Fruit fly (Drosophila melanogaster) whole organism, wandering third instar larva: ENCODE results near the gene TfAP-2.

Experiments used
- Abd-B ChIP-seq: fragments of >200 bp; optimal IDR thresholded peaks from 2 replicates; lab custom pipeline; 2017; ENCODE audit warnings: missing biosample characterization, missing genetic modification characterization
- CG9705 ChIP-seq: fragments of 200-800 bp; sonication (Bioruptor generic); optimal IDR thresholded peaks from 2 replicates; lab custom pipeline; 2018; ENCODE audit warnings: missing biosample characterization, mild to moderate bottlenecking, missing genetic modification characterization
- CrebA ChIP-seq: fragments of 200-800 bp; sonication (Bioruptor generic); optimal IDR thresholded peaks from 2 replicates; lab custom pipeline; 2016; ENCODE audit warnings: missing biosample characterization, mild to moderate bottlenecking, missing genetic modification characterization, borderline replicate concordance
- Dfd ChIP-seq: fragments of >200 bp; optimal IDR thresholded peaks from 2 replicates; lab custom pipeline; 2017; ENCODE audit warnings: missing biosample characterization, missing genetic modification characterization
- Dif ChIP-seq: fragments of 200-275, 200-300 bp; sonication (Bioruptor generic); optimal IDR thresholded peaks from 2 replicates; lab custom pipeline; 2018; ENCODE audit warnings: missing biosample characterization, missing genetic modification characterization; ENCODE audit not compliant: partially characterized antibody
- GATAd ChIP-seq: sonication (Bioruptor generic); optimal IDR thresholded peaks from 2 replicates; lab custom pipeline; 2016; ENCODE audit warnings: missing biosample characterization, missing genetic modification characterization
- HLH106 ChIP-seq: fragments of 200-800 bp; optimal IDR thresholded peaks from 3 replicates; lab custom pipeline; 2019; ENCODE audit warnings: missing biosample characterization, mild to moderate bottlenecking, missing genetic modification characterization, moderate library complexity
- Hnf4 ChIP-seq: fragments of 200-800 bp; sonication (Bioruptor generic); optimal IDR thresholded peaks from 2 replicates; lab custom pipeline; 2016; ENCODE audit warnings: missing biosample characterization, mild to moderate bottlenecking, missing genetic modification characterization
- Hr83 ChIP-seq: fragments of 200-300 bp; sonication (Bioruptor generic); optimal IDR thresholded peaks from 2 replicates; lab custom pipeline; 2016; ENCODE audit warnings: missing biosample characterization, mild to moderate bottlenecking, missing genetic modification characterization, moderate library complexity; ENCODE audit not compliant: poor library complexity, severe bottlenecking
- Jra ChIP-seq: sonication (Bioruptor generic); optimal IDR thresholded peaks from 2 replicates; lab custom pipeline; 2016; ENCODE audit warnings: missing biosample characterization, missing genetic modification characterization
- Mio ChIP-seq: sonication (Bioruptor generic); optimal IDR thresholded peaks from 2 replicates; lab custom pipeline; 2016; ENCODE audit warnings: missing biosample characterization, missing genetic modification characterization
- Myc ChIP-seq: fragments of >200 bp; optimal IDR thresholded peaks from 2 replicates; lab custom pipeline; 2017
- N ChIP-seq: fragments of >200 bp; optimal IDR thresholded peaks from 2 replicates; lab custom pipeline; 2018; ENCODE audit warnings: missing biosample characterization, missing external identifiers, missing genetic modification characterization
- OdsH ChIP-seq: fragments of 200-800 bp; sonication (Bioruptor generic); optimal IDR thresholded peaks from 2 replicates; lab custom pipeline; 2016; ENCODE audit warnings: missing biosample characterization, mild to moderate bottlenecking, missing genetic modification characterization
- Rel ChIP-seq, 2 experiments: fragments of 200-800 bp; sonication (Bioruptor generic) in 1 of 2; optimal IDR thresholded peaks; 2 replicates in 1 of 2; 3 replicates in 1 of 2; lab custom pipeline; 2016 to 2019; ENCODE audit warnings: mild to moderate bottlenecking in 2 of 2, missing biosample characterization in 2 of 2, missing genetic modification characterization in 2 of 2, moderate library complexity in 1 of 2
- Sp1 ChIP-seq: fragments of 200-800 bp; sonication (Bioruptor generic); optimal IDR thresholded peaks from 3 replicates; lab custom pipeline; 2019; ENCODE audit warnings: missing biosample characterization, mild to moderate bottlenecking, missing genetic modification characterization, moderate library complexity
- Vsx2 ChIP-seq: fragments of 200-300, 225-300 bp; sonication (Bioruptor generic); optimal IDR thresholded peaks from 2 replicates; lab custom pipeline; 2018; ENCODE audit warnings: missing biosample characterization, missing genetic modification characterization; ENCODE audit not compliant: partially characterized antibody
- br ChIP-seq: fragments of 200-800 bp; sonication (Bioruptor generic); optimal IDR thresholded peaks from 2 replicates; lab custom pipeline; 2016; ENCODE audit warnings: missing biosample characterization, missing genetic modification characterization
- brk ChIP-seq: fragments of 200-800 bp; sonication (Bioruptor generic); optimal IDR thresholded peaks from 2 replicates; lab custom pipeline; 2016; ENCODE audit warnings: missing biosample characterization, mild to moderate bottlenecking, missing genetic modification characterization
- dl ChIP-seq, 2 experiments: fragments of 175-275, 200-275 bp in 1 of 2; fragments of 200-275 bp in 1 of 2; sonication (Bioruptor generic); optimal IDR thresholded peaks; lab custom pipeline; 2018; ENCODE audit warnings: mild to moderate bottlenecking in 2 of 2, missing biosample characterization in 2 of 2, missing genetic modification characterization in 2 of 2, moderate library complexity in 2 of 2; ENCODE audit not compliant: partially characterized antibody in 2 of 2, insufficient read depth in 1 of 2
- dmrt93B ChIP-seq: fragments of 200-800 bp; sonication (Bioruptor generic); optimal IDR thresholded peaks from 2 replicates; lab custom pipeline; 2018; ENCODE audit warnings: missing biosample characterization, mild to moderate bottlenecking, missing genetic modification characterization
- dsf ChIP-seq: sonication (Bioruptor generic); optimal IDR thresholded peaks from 2 replicates; lab custom pipeline; 2016; ENCODE audit warnings: missing biosample characterization, missing genetic modification characterization, borderline replicate concordance
- ey ChIP-seq: fragments of 200-800 bp; sonication (Bioruptor generic); optimal IDR thresholded peaks from 2 replicates; lab custom pipeline; 2016; ENCODE audit warnings: missing biosample characterization, missing genetic modification characterization
- foxo ChIP-seq, 2 experiments: fragments of 200-800 bp; sonication (Bioruptor generic); optimal IDR thresholded peaks; 2 replicates in 1 of 2; 3 replicates in 1 of 2; lab custom pipeline; 2016 to 2017; ENCODE audit warnings: missing biosample characterization in 2 of 2, missing genetic modification characterization in 2 of 2
- fru ChIP-seq: fragments of 200-800 bp; sonication (Bioruptor generic); optimal IDR thresholded peaks from 3 replicates; lab custom pipeline; 2016; ENCODE audit warnings: missing biosample characterization, mild to moderate bottlenecking, missing genetic modification characterization
- h ChIP-seq: fragments of 200-800 bp; sonication (Bioruptor generic); optimal IDR thresholded peaks from 3 replicates; lab custom pipeline; 2016; ENCODE audit warnings: missing biosample characterization, mild to moderate bottlenecking, missing genetic modification characterization
- jim ChIP-seq: fragments of 175-275, 200-325 bp; sonication (Bioruptor generic); optimal IDR thresholded peaks from 2 replicates; lab custom pipeline; 2016; ENCODE audit warnings: missing biosample characterization, mild to moderate bottlenecking, missing genetic modification characterization
- lola ChIP-seq: fragments of >200 bp; optimal IDR thresholded peaks from 2 replicates; lab custom pipeline; 2017; ENCODE audit warnings: missing biosample characterization, missing genetic modification characterization
- rgr ChIP-seq: fragments of 200-800 bp; sonication (Bioruptor generic); optimal IDR thresholded peaks from 3 replicates; lab custom pipeline; 2016; ENCODE audit warnings: missing biosample characterization, mild to moderate bottlenecking, missing genetic modification characterization
- sage ChIP-seq: fragments of 200-800 bp; sonication (Bioruptor generic); optimal IDR thresholded peaks from 2 replicates; lab custom pipeline; 2016; ENCODE audit warnings: missing biosample characterization, mild to moderate bottlenecking, missing genetic modification characterization
- usp ChIP-seq: fragments of >200 bp; optimal IDR thresholded peaks from 2 replicates; lab custom pipeline; 2017; ENCODE audit warnings: missing biosample characterization, missing genetic modification characterization

TfAP-2 gene

DNA sequence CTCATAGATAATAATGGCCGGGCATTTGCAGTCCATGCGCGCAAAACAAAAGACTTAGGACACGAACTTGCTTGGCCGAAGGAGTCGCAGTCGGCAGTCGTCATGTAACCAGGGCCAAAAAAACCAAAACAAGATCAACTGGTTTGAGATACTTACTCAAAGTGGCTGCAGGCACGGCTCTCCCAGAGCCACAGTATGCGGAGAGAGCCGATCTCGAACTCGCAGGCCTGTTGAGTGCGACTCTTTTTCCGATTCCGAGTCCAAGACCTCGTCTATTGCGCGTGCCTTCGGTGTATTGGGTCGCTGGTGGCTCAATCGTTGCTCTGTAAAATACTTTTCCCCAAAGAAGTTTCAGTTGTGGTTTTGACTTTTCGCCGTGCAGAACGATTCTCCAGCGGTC is 58.0 kb downstream of the TfAP-2 start, which contains the start of gene CG43980:
CG43980 (plus strand) TSS at position 352 of the 400 bp plus-strand sequence.
- TF ChIP-seq rgr: no peak
- TF ChIP-seq Dif (GFP tag; lab: Kevin White, UChicago): peak; percentile 84
- no peak for TF ChIP-seq jim (GFP tag; lab: Kevin White, UChicago)
- no peak for TF ChIP-seq N
- no peak for TF ChIP-seq foxo (GFP tag; optimal IDR thresholded peaks at IDR 0.05; lab: Kevin White, UChicago)
- peak; percentile 12 for TF ChIP-seq br (GFP tag; lab: Kevin White, UChicago)
- TF ChIP-seq Rel (GFP tag; optimal IDR thresholded peaks at IDR 0.05; lab: Kevin White, UChicago): peak; percentile 25
- TF ChIP-seq Rel (tag; optimal IDR thresholded peaks at IDR 0.05; lab: Kevin White, UChicago): no peak
- TF ChIP-seq HLH106 (tag; lab: Kevin White, UChicago): no peak
- peak; percentile 79 for TF ChIP-seq Vsx2
- TF ChIP-seq Myc: no peak
- no peak for TF ChIP-seq GATAd
- peak; percentile 14 for TF ChIP-seq h (GFP tag; lab: Kevin White, UChicago)
- peak; percentile 66 to 81 for TF ChIP-seq dl (GFP tag; optimal IDR thresholded peaks at IDR 0.05; lab: Kevin White, UChicago; ENCODE audit: insufficient read depth in 1 of 2, partially characterized antibody in 2 of 2)

DNA sequence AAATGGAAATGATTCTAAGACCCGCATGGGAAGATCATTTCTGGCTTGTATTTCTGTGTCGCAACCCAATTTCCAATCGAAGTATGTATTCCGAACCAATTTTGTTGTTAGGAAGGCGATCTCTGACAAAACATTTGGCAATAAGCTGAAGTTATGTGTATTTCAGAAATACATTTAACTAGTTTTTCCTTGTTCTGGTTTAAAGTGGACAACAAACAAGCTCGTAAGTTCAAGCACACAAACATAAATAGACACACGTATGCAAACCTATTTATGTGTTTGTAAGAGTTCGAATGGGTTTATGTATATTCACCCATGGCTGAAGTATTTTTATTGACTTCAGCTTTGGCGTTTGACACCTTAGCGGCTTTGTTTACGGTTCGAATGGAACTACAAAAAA is 59.2 kb downstream of the TfAP-2 start:
- TF ChIP-seq OdsH (GFP tag; lab: Kevin White, UChicago): no peak
- no peak for TF ChIP-seq Hr83 (GFP tag; lab: Kevin White, UChicago)
- no peak for TF ChIP-seq Jra (GFP tag; lab: Kevin White, UChicago)
- TF ChIP-seq GATAd: no peak
- no peak for TF ChIP-seq Sp1
- TF ChIP-seq N: no peak
- TF ChIP-seq Myc: no peak
- no peak for TF ChIP-seq Vsx2
- TF ChIP-seq Dif (GFP tag; lab: Kevin White, UChicago): no peak

DNA sequence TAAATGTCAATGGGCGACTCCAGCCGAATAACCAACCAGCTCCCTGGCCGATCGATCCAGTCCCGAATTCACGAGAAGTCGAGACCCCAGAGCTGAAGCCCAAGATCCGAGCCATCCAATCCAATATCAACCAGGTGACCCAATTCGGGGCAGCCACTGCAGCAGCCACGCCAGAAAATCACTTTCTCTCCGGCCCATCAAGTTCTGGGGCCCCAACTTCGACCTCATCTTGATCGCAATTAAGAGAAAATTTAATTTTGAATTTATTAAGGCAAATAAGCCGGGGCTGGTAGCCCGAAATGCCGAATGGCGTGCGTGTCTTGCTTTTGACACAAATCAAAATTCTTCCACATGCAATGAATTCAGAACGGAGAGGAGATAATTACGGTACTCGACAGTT is 61.2 kb downstream of the TfAP-2 start:
- TF ChIP-seq Hnf4 (GFP tag; lab: Kevin White, UChicago): no peak
- no peak for TF ChIP-seq fru (GFP tag; lab: Kevin White, UChicago)
- TF ChIP-seq Vsx2: no peak
- TF ChIP-seq Abd-B (GFP tag; lab: Kevin White, UChicago): no peak
- no peak for TF ChIP-seq CG9705 (GFP tag; lab: Kevin White, UChicago)
- no peak for TF ChIP-seq Mio (GFP tag; lab: Kevin White, UChicago)
- TF ChIP-seq brk (GFP tag; lab: Kevin White, UChicago): no peak
- no peak for TF ChIP-seq N
- TF ChIP-seq foxo (GFP tag; optimal IDR thresholded peaks at IDR 0.05; lab: Kevin White, UChicago): no peak
- TF ChIP-seq dl (GFP tag; optimal IDR thresholded peaks at IDR 0.05; lab: Kevin White, UChicago; ENCODE audit: insufficient read depth in 1 of 2, partially characterized antibody in 2 of 2): no peak
- no peak for TF ChIP-seq GATAd

DNA sequence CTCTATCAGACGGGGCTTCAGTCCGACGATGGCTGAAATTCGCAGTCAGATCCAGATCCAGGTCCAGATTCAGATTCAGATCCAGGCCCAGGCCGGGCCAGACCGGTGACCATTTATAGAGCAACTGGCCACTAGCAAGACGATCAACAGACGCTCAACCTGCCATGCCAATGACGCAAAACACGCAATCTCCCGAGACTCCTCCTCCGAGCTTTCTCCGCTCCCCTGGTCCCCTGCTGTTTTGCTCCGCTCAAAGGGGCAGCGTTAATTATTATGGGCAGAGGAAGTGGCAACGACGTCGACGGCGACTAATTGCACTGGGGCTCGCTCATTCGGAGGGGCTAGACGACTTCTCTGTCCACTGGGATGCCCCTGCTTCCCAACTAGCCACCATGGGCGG is 64.8 kb downstream of the TfAP-2 start:
- no peak for TF ChIP-seq CrebA
- TF ChIP-seq dsf (GFP tag; lab: Kevin White, UChicago): no peak
- TF ChIP-seq usp (GFP tag; lab: Kevin White, UChicago): no peak
- TF ChIP-seq Myc: no peak
- TF ChIP-seq jim (GFP tag; lab: Kevin White, UChicago): no peak
- TF ChIP-seq lola (GFP tag; lab: Kevin White, UChicago): no peak
- TF ChIP-seq fru (GFP tag; lab: Kevin White, UChicago): no peak
- no peak for TF ChIP-seq Dfd (GFP tag; lab: Kevin White, UChicago)
- TF ChIP-seq h (GFP tag; lab: Kevin White, UChicago): no peak
- TF ChIP-seq Hr83 (GFP tag; lab: Kevin White, UChicago): no peak
- no peak for TF ChIP-seq rgr
- TF ChIP-seq HLH106 (tag; lab: Kevin White, UChicago): no peak
- TF ChIP-seq Mio (GFP tag; lab: Kevin White, UChicago): no peak
- no peak for TF ChIP-seq Sp1
- TF ChIP-seq Abd-B (GFP tag; lab: Kevin White, UChicago): no peak
- no peak for TF ChIP-seq br (GFP tag; lab: Kevin White, UChicago)
- TF ChIP-seq sage (GFP tag; lab: Kevin White, UChicago): no peak
- no peak for TF ChIP-seq dl (GFP tag; optimal IDR thresholded peaks at IDR 0.05; lab: Kevin White, UChicago; ENCODE audit: insufficient read depth in 1 of 2, partially characterized antibody in 2 of 2)
- no peak for TF ChIP-seq Vsx2
- TF ChIP-seq foxo (GFP tag; optimal IDR thresholded peaks at IDR 0.05; lab: Kevin White, UChicago): no peak
- TF ChIP-seq, all 38 proteins: peak for 0

DNA sequence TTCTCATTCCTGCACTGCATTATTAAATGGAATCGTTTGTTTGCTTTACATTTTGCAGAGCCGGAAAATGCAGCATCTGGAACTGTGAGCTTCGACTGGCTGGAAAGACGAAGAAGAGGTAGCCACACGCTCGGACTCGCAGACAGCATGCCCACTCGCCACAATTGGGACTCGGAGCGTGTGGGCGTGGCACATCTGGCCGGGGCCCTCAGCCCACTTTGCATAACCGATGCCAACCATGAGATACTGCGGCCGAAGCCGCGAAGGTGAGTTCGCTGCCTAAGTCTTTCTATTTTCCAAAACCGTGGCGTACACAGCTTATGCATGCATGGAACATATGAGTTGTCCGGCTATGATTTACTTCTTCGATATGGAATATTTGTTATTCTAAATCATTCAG is 65.5 kb downstream of the TfAP-2 start:
- TF ChIP-seq sage (GFP tag; lab: Kevin White, UChicago) (no peak), h (GFP tag; lab: Kevin White, UChicago) (no peak), ey (no peak), Myc (no peak), Dfd (GFP tag; lab: Kevin White, UChicago) (no peak), CG9705 (GFP tag; lab: Kevin White, UChicago) (no peak), HLH106 (tag; lab: Kevin White, UChicago) (no peak), lola (GFP tag; lab: Kevin White, UChicago) (no peak), dl (GFP tag; optimal IDR thresholded peaks at IDR 0.05; lab: Kevin White, UChicago; ENCODE audit: insufficient read depth in 1 of 2, partially characterized antibody in 2 of 2) (no peak), br (GFP tag; lab: Kevin White, UChicago) (no peak), rgr (no peak), Sp1 (no peak), Dif (GFP tag; lab: Kevin White, UChicago) (no peak), dmrt93B (GFP tag; lab: Kevin White, UChicago) (no peak), dsf (GFP tag; lab: Kevin White, UChicago) (no peak), Jra (GFP tag; lab: Kevin White, UChicago) (no peak), foxo (GFP tag; optimal IDR thresholded peaks at IDR 0.05; lab: Kevin White, UChicago) (no peak), Mio (GFP tag; lab: Kevin White, UChicago) (no peak)
- TF ChIP-seq, all 38 proteins: peak for 0
